Fruit fly (Drosophila melanogaster) whole organism, embryonic: Measurements from ENCODE around the gene Hpd.
A peak's percentile ranks its signal among the peaks of the same experiment; 100 is the strongest.

Source experiments
- Adf1 ChIP-seq: fragments of 200-800 bp; sonication (Bioruptor generic); IDR thresholded peaks from 2 replicates; pipeline ENCODE4 v1.3.6; 2022; ENCODE audit warnings: missing biosample characterization, missing genetic modification characterization
- B-H1 ChIP-seq: fragments of 200-800 bp; sonication (Bioruptor generic); IDR thresholded peaks from 3 replicates; pipeline ENCODE4 v1.3.6; 2022; ENCODE audit warnings: missing biosample characterization, missing genetic modification characterization
- BtbVII ChIP-seq: fragments of 200-800 bp; sonication (Bioruptor generic); optimal IDR thresholded peaks from 3 replicates; lab custom pipeline; 2017; ENCODE audit warnings: missing biosample characterization, mild to moderate bottlenecking, missing genetic modification characterization
- Bteb2 ChIP-seq: fragments of 200-800 bp; sonication (Bioruptor generic); optimal IDR thresholded peaks from 2 replicates; lab custom pipeline; 2016; ENCODE audit warnings: missing biosample characterization, missing genetic modification characterization
- CG10462 ChIP-seq: fragments of 200-800 bp; sonication (Bioruptor generic); optimal IDR thresholded peaks from 2 replicates; lab custom pipeline; 2016; ENCODE audit warnings: missing biosample characterization, missing genetic modification characterization
- CG10979 ChIP-seq: fragments of 200-800 bp; sonication (Bioruptor generic); optimal IDR thresholded peaks from 2 replicates; lab custom pipeline; 2018; ENCODE audit warnings: missing biosample characterization, mild to moderate bottlenecking, missing genetic modification characterization, moderate library complexity
- CG12071 ChIP-seq: fragments of 200-800 bp; sonication (Bioruptor generic); optimal IDR thresholded peaks from 3 replicates; lab custom pipeline; 2018; ENCODE audit warnings: missing biosample characterization, mild to moderate bottlenecking, missing genetic modification characterization
- CG12942 ChIP-seq: fragments of 200-800 bp; sonication (Bioruptor generic); optimal IDR thresholded peaks from 3 replicates; lab custom pipeline; 2016; ENCODE audit warnings: missing biosample characterization, missing genetic modification characterization
- CG14965 ChIP-seq: fragments of 200-800 bp; sonication (Bioruptor generic); optimal IDR thresholded peaks from 2 replicates; lab custom pipeline; 2016; ENCODE audit warnings: missing biosample characterization, missing genetic modification characterization, borderline replicate concordance
- CG15073 ChIP-seq: fragments of 200-800 bp; sonication (Bioruptor generic); optimal IDR thresholded peaks from 2 replicates; lab custom pipeline; 2016; ENCODE audit warnings: missing biosample characterization, missing genetic modification characterization
- CG1647 ChIP-seq: fragments of 200-800 bp; sonication (Bioruptor generic); optimal IDR thresholded peaks from 3 replicates; lab custom pipeline; 2016; ENCODE audit warnings: missing biosample characterization, missing genetic modification characterization
- CG17359 ChIP-seq: fragments of 200-800 bp; sonication (Bioruptor generic); optimal IDR thresholded peaks from 3 replicates; lab custom pipeline; 2018; ENCODE audit warnings: missing biosample characterization, mild to moderate bottlenecking, missing genetic modification characterization, moderate library complexity
- CG17568 ChIP-seq: fragments of 200-800 bp; sonication (Bioruptor generic); optimal IDR thresholded peaks from 2 replicates; lab custom pipeline; 2018; ENCODE audit warnings: missing biosample characterization, mild to moderate bottlenecking, missing genetic modification characterization, moderate library complexity
- CG4360 ChIP-seq: fragments of 200-800 bp; sonication (Bioruptor generic); IDR thresholded peaks from 2 replicates; pipeline ENCODE4 v1.3.6; 2022; ENCODE audit warnings: missing biosample characterization, missing genetic modification characterization
- CG5180 ChIP-seq: fragments of 200-800 bp; sonication (Bioruptor generic); optimal IDR thresholded peaks from 3 replicates; lab custom pipeline; 2017; ENCODE audit warnings: missing biosample characterization, missing genetic modification characterization, mild to moderate bottlenecking, moderate library complexity, missing genetic modification reagents
- CG6791 ChIP-seq: fragments of 200-800 bp; sonication (Bioruptor generic); IDR thresholded peaks from 3 replicates; pipeline ENCODE4 v1.3.6; 2022; ENCODE audit warnings: missing biosample characterization, missing genetic modification characterization; ENCODE audit not compliant: partially characterized antibody
- CG7357 ChIP-seq: fragments of 200-800 bp; sonication (Bioruptor generic); IDR thresholded peaks from 3 replicates; pipeline ENCODE4 v1.3.6; 2022; ENCODE audit warnings: missing biosample characterization, missing genetic modification characterization
- CG8359 ChIP-seq: fragments of 200-800 bp; sonication (Bioruptor generic); optimal IDR thresholded peaks from 2 replicates; lab custom pipeline; 2017; ENCODE audit warnings: missing biosample characterization, mild to moderate bottlenecking, missing genetic modification characterization, borderline replicate concordance
- Dfd ChIP-seq, 2 experiments: fragments of >200 bp; optimal IDR thresholded peaks; 2 replicates each; lab custom pipeline; 2017; ENCODE audit warnings: missing biosample characterization in 2 of 2, missing genetic modification characterization in 2 of 2
- HHEX ChIP-seq: fragments of 200-800 bp; sonication (Bioruptor generic); optimal IDR thresholded peaks from 3 replicates; lab custom pipeline; 2017; ENCODE audit warnings: missing biosample characterization, mild to moderate bottlenecking, missing genetic modification characterization, missing genetic modification reagents
- Hmx ChIP-seq: fragments of 200-800 bp; sonication (Bioruptor generic); optimal IDR thresholded peaks from 2 replicates; lab custom pipeline; 2016; ENCODE audit warnings: missing biosample characterization, missing genetic modification characterization
- Lhr ChIP-seq: fragments of 200-800 bp; sonication (Bioruptor generic); optimal IDR thresholded peaks from 3 replicates; lab custom pipeline; 2017; ENCODE audit warnings: mild to moderate bottlenecking, missing biosample characterization, missing genetic modification reagents, missing genetic modification characterization
- Neu2 ChIP-seq: fragments of 200-800 bp; sonication (Bioruptor generic); optimal IDR thresholded peaks from 3 replicates; lab custom pipeline; 2016; ENCODE audit warnings: missing biosample characterization, missing genetic modification characterization, borderline replicate concordance
- Rx ChIP-seq: fragments of 200-800 bp; sonication (Bioruptor generic); IDR thresholded peaks from 2 replicates; pipeline ENCODE4 v1.3.6; 2022; ENCODE audit warnings: missing biosample characterization, missing genetic modification characterization
- Scr ChIP-seq: fragments of 200-800 bp; sonication (Bioruptor generic); IDR thresholded peaks from 2 replicates; pipeline ENCODE4 v1.3.6; 2022; ENCODE audit warnings: missing biosample characterization, missing genetic modification characterization; ENCODE audit not compliant: partially characterized antibody
- Side ChIP-seq: fragments of 200-800 bp; sonication (Bioruptor generic); optimal IDR thresholded peaks from 2 replicates; lab custom pipeline; 2016; ENCODE audit warnings: missing biosample characterization, missing genetic modification characterization
- Tbp ChIP-seq: fragments of >200 bp; optimal IDR thresholded peaks from 2 replicates; lab custom pipeline; 2018; ENCODE audit warnings: missing biosample characterization, missing genetic modification characterization
- al ChIP-seq: fragments of 200-800 bp; sonication (Bioruptor generic); IDR thresholded peaks from 2 replicates; pipeline ENCODE4 v1.3.6; 2022; ENCODE audit warnings: missing biosample characterization, missing genetic modification characterization
- ash1 ChIP-seq: fragments of 200-800 bp; sonication (Bioruptor generic); optimal IDR thresholded peaks from 2 replicates; lab custom pipeline; 2018; ENCODE audit warnings: missing biosample characterization, mild to moderate bottlenecking, missing genetic modification characterization
- ato ChIP-seq: fragments of 200-800 bp; sonication (Bioruptor generic); IDR thresholded peaks from 2 replicates; pipeline ENCODE4 v1.3.6; 2022; ENCODE audit warnings: missing biosample characterization, missing genetic modification characterization; ENCODE audit not compliant: partially characterized antibody
- az2 ChIP-seq: fragments of 200-800 bp; sonication (Bioruptor generic); optimal IDR thresholded peaks from 3 replicates; lab custom pipeline; 2016; ENCODE audit warnings: missing biosample characterization, missing genetic modification characterization
- bowl ChIP-seq: fragments of 200-800 bp; sonication (Bioruptor generic); IDR thresholded peaks from 2 replicates; pipeline ENCODE4 v1.3.6; 2022; ENCODE audit warnings: missing biosample characterization, missing genetic modification characterization
- btn ChIP-seq: fragments of 200-800 bp; sonication (Bioruptor generic); optimal IDR thresholded peaks from 2 replicates; lab custom pipeline; 2016; ENCODE audit warnings: missing biosample characterization, missing genetic modification characterization
- cato ChIP-seq: fragments of 200-800 bp; sonication (Bioruptor generic); optimal IDR thresholded peaks from 2 replicates; lab custom pipeline; 2016; ENCODE audit warnings: missing biosample characterization, missing genetic modification characterization, borderline replicate concordance
- caup ChIP-seq: fragments of 200-800 bp; sonication (Bioruptor generic); optimal IDR thresholded peaks from 3 replicates; lab custom pipeline; 2017; ENCODE audit warnings: missing biosample characterization, mild to moderate bottlenecking, missing genetic modification characterization, moderate library complexity; ENCODE audit not compliant: severe bottlenecking
- ewg ChIP-seq: fragments of 200-800 bp; sonication (Bioruptor generic); optimal IDR thresholded peaks from 3 replicates; lab custom pipeline; 2017; ENCODE audit warnings: mild to moderate bottlenecking, missing biosample characterization, missing genetic modification reagents, missing genetic modification characterization
- exex ChIP-seq: fragments of 200-800 bp; sonication (Bioruptor generic); optimal IDR thresholded peaks from 4 replicates; lab custom pipeline; 2018; ENCODE audit warnings: missing biosample characterization, mild to moderate bottlenecking, missing genetic modification characterization, moderate library complexity
- gce ChIP-seq: fragments of 200-800 bp; sonication (Bioruptor generic); IDR thresholded peaks from 3 replicates; pipeline ENCODE4 v1.3.6; 2022; ENCODE audit warnings: missing biosample characterization, missing genetic modification characterization
- ken ChIP-seq: fragments of 200-800 bp; sonication (Bioruptor generic); IDR thresholded peaks from 3 replicates; pipeline ENCODE4 v1.3.6; 2022; ENCODE audit warnings: missing biosample characterization, missing genetic modification characterization
- lola ChIP-seq, 3 experiments: fragments of >200 bp in 2 of 3; fragments of 200-800 bp in 1 of 3; sonication (Bioruptor generic) in 1 of 3; optimal IDR thresholded peaks; 2 replicates each; lab custom pipeline; 2017 to 2019; ENCODE audit warnings: missing biosample characterization in 3 of 3, missing genetic modification characterization in 3 of 3, mild to moderate bottlenecking in 1 of 3, moderate library complexity in 1 of 3
- nom ChIP-seq: fragments of 200-800 bp; sonication (Bioruptor generic); optimal IDR thresholded peaks from 2 replicates; lab custom pipeline; 2017; ENCODE audit warnings: missing biosample characterization, missing genetic modification characterization, mild to moderate bottlenecking, moderate library complexity, missing genetic modification reagents
- pita ChIP-seq: fragments of 200-800 bp; sonication (Bioruptor generic); optimal IDR thresholded peaks from 2 replicates; lab custom pipeline; 2017; ENCODE audit warnings: missing biosample characterization, mild to moderate bottlenecking, missing genetic modification characterization
- pros ChIP-seq: fragments of 200-800 bp; sonication (Bioruptor generic); optimal IDR thresholded peaks from 3 replicates; lab custom pipeline; 2019; ENCODE audit warnings: missing biosample characterization, mild to moderate bottlenecking, missing genetic modification characterization, moderate library complexity
- schlank ChIP-seq: fragments of 200-800 bp; sonication (Bioruptor generic); optimal IDR thresholded peaks from 2 replicates; lab custom pipeline; 2018; ENCODE audit warnings: missing biosample characterization, mild to moderate bottlenecking, missing genetic modification characterization
- ssp ChIP-seq: fragments of 200-800 bp; sonication (Bioruptor generic); IDR thresholded peaks from 2 replicates; pipeline ENCODE4 v1.3.6; 2022; ENCODE audit warnings: missing biosample characterization, missing genetic modification characterization
- tx ChIP-seq: fragments of 200-800 bp; sonication (Bioruptor generic); optimal IDR thresholded peaks from 2 replicates; lab custom pipeline; 2016; ENCODE audit warnings: missing biosample characterization, missing genetic modification characterization
- vvl ChIP-seq: fragments of 200-800 bp; sonication (Bioruptor generic); IDR thresholded peaks from 2 replicates; pipeline ENCODE4 v1.3.6; 2022; ENCODE audit warnings: missing biosample characterization, missing genetic modification characterization

Hpd gene

dm6 chr3L:20441632-20442469 is 2.2 kb upstream of the Hpd start, which contains the start of gene CG5910 (continued):
- TF ChIP-seq CG10979: peak; percentile 95
- TF ChIP-seq ato (GFP tag; lab: Robert Waterston, UW): no peak
- TF ChIP-seq ewg (GFP tag; lab: Kevin White, UChicago): peak; percentile 69
- TF ChIP-seq gce: 0 out of 3 replicates have a peak, but pooled peaks have one; percentile 52
- TF ChIP-seq HHEX (GFP tag; lab: Kevin White, UChicago): peak; percentile 89
- no peak for TF ChIP-seq btn (GFP tag; lab: Kevin White, UChicago)
- no peak for TF ChIP-seq pita (GFP tag; lab: Kevin White, UChicago)
- peak; percentile 40 for TF ChIP-seq nom (GFP tag; lab: Kevin White, UChicago)
- peak; percentile 76 for TF ChIP-seq CG4360 (GFP tag; lab: Robert Waterston, UW)
- TF ChIP-seq ken (GFP tag; lab: Robert Waterston, UW): 0 out of 3 replicates have a peak, but pooled peaks have one; percentile 32
- TF ChIP-seq ash1 (GFP tag; lab: Kevin White, UChicago): no peak
- peak; percentile 67 for TF ChIP-seq CG12942
- peak in 1 of 3 experiments; percentile 93 for TF ChIP-seq lola (GFP tag; optimal IDR thresholded peaks at IDR 0.05; lab: Kevin White, UChicago)
- no peak for TF ChIP-seq Dfd (GFP tag; optimal IDR thresholded peaks at IDR 0.05; lab: Kevin White, UChicago)
- no peak for TF ChIP-seq Side
- TF ChIP-seq CG15073 (GFP tag; lab: Kevin White, UChicago): no peak
- no peak for TF ChIP-seq Neu2 (GFP tag; lab: Kevin White, UChicago)
- TF ChIP-seq CG6791 (GFP tag; lab: Robert Waterston, UW): no peak
- peak; percentile 88 for TF ChIP-seq CG17359
- peak; percentile 91 for TF ChIP-seq pros (GFP tag; lab: Kevin White, UChicago)
- TF ChIP-seq vvl (GFP tag; lab: Robert Waterston, UW): peak; percentile 87
- TF ChIP-seq exex (tag; lab: Kevin White, UChicago): peak; percentile 63
- TF ChIP-seq schlank: peak; percentile 32
- TF ChIP-seq Lhr (GFP tag; lab: Kevin White, UChicago): peak; percentile 48
- peak; percentile 66 for TF ChIP-seq CG8359 (GFP tag; lab: Kevin White, UChicago)
- TF ChIP-seq CG7357: peak; percentile 83
- no peak for TF ChIP-seq bowl (GFP tag; lab: Robert Waterston, UW)
- 0 out of 2 replicates have a peak, but pooled peaks have one; percentile 31 for TF ChIP-seq Rx
- TF ChIP-seq CG5180: peak; percentile 78
- peak; percentile 35 for TF ChIP-seq CG10462 (GFP tag; lab: Kevin White, UChicago)
- TF ChIP-seq az2 (GFP tag; lab: Kevin White, UChicago): peak; percentile 82
- no peak for TF ChIP-seq Hmx (GFP tag; lab: Kevin White, UChicago)
- no peak for TF ChIP-seq Scr (GFP tag; lab: Robert Waterston, UW)
- TF ChIP-seq CG12071 (GFP tag; lab: Kevin White, UChicago): no peak
- peak; percentile 72 for TF ChIP-seq ssp
- no peak for TF ChIP-seq CG17568
- TF ChIP-seq BtbVII (GFP tag; lab: Kevin White, UChicago): peak; percentile 90
- peak; percentile 91 for TF ChIP-seq caup (GFP tag; lab: Kevin White, UChicago)
- TF ChIP-seq al (GFP tag; lab: Robert Waterston, UW): peak; percentile 74
- peak; percentile 48 for TF ChIP-seq Bteb2 (GFP tag; lab: Kevin White, UChicago)
- TF ChIP-seq cato (GFP tag; lab: Kevin White, UChicago): peak; percentile 45
- TF ChIP-seq CG1647 (GFP tag; lab: Kevin White, UChicago): no peak
- TF ChIP-seq tx: peak; percentile 14
- TF ChIP-seq Adf1 (GFP tag; lab: Robert Waterston, UW): 0 out of 2 replicates have a peak, but pooled peaks have one; percentile 44
- TF ChIP-seq B-H1: peak; percentile 65; the same call in 2 of the 3 replicates
- TF ChIP-seq CG14965: no peak
- TF ChIP-seq Tbp: no peak
